Worm (Caenorhabditis elegans): ENCODE data around the gene ced-2.
"Not testable (repeated sequence)": the region's sequence is repeated elsewhere in the genome, so short reads cannot be mapped to it uniquely, and the experiment has no call there.

DNA sequence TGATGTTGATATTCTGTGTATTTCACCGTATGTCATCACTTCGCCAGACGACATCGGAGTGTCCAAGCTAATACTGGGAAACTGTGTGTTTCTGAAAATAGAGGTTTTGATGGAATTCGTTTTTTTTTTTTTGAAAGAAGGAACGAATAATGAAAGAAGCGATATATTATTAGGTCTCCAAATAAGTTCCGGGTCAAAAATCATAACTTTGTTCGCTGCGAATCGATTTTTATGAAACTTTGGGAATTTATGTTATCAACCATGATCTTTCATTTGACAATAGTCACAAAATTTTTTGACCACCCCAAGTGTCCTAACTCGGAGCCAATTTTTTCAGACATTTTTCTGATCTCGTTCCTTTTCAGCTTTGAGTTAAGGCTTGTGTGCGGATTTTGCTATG, 48.1 kb downstream of the ced-2 start, which contains the start of gene nhr-274:
- TF ChIP-seq nhr-11 (tag; optimal IDR thresholded peaks at IDR 0.05); ztf-11 (tag; optimal IDR thresholded peaks at IDR 0.05); nhr-42 (GFP tag; IDR thresholded peaks at IDR 0.05); fkh-10 (GFP tag; optimal IDR thresholded peaks at IDR 0.05); nhr-48 (tag; optimal IDR thresholded peaks at IDR 0.05): not testable (repeated sequence)
